Worm (Caenorhabditis elegans) whole organism, L4 larva: ENCODE data around the gene Y54G2A.7.
A peak's percentile ranks its signal among the peaks of the same experiment; 100 is the strongest.

Source experiments
- attf-4 ChIP-seq: sonication (generic microtip); optimal IDR thresholded peaks from 3 replicates; lab custom pipeline; 2017; ENCODE audit warnings: missing biosample characterization, missing genetic modification characterization
- ceh-32 ChIP-seq: sonication (generic microtip); optimal IDR thresholded peaks from 2 replicates; lab custom pipeline; 2016; ENCODE audit warnings: mild to moderate bottlenecking, missing genetic modification characterization, missing compliant biosample characterization; ENCODE audit not compliant: poor library complexity
- fkh-10 ChIP-seq: fragments of 150-350 bp; optimal IDR thresholded peaks from 2 replicates; lab custom pipeline; 2014; ENCODE audit warnings: missing biosample characterization, missing genetic modification reagents, missing genetic modification characterization
- lim-7 ChIP-seq: fragments of 200-800 bp; sonication (Bioruptor generic); IDR thresholded peaks from 2 replicates; pipeline ENCODE4 v1.3.6; 2022; ENCODE audit warnings: missing genetic modification characterization, missing compliant biosample characterization
- set-16 ChIP-seq: fragments of 200-800 bp; sonication (Bioruptor generic); IDR thresholded peaks from 2 replicates; pipeline ENCODE4 v1.3.6; 2022; ENCODE audit warnings: missing genetic modification reagents, missing genetic modification characterization, missing compliant biosample characterization
- unc-130 ChIP-seq: sonication (generic microtip); optimal IDR thresholded peaks from 2 replicates; lab custom pipeline; 2016; ENCODE audit warnings: missing genetic modification reagents, missing genetic modification characterization, missing compliant biosample characterization

- TF ChIP-seq attf-4 (tag; lab: Kevin White, UChicago) = no peak
- TF ChIP-seq ceh-32 (tag; lab: Kevin White, UChicago) = no peak
- TF ChIP-seq unc-130 (GFP tag; lab: Kevin White, UChicago) = no peak
- TF ChIP-seq fkh-10 (GFP tag; lab: Kevin White, UChicago) = no peak
- TF ChIP-seq lim-7 = no peak
- peak; percentile 71 for TF ChIP-seq set-16 (GFP tag; lab: Robert Waterston, UW)
Measured at ce11 chrIV:2887245-2887644, 48.8 kb downstream of the Y54G2A.7 start.
